Fruit fly (Drosophila melanogaster): Measurements from ENCODE around the gene Flacc.

Gene Flacc

dm6 chrX:18920642-18921355, 27.4 kb upstream of the Flacc start (continued):
- TF ChIP-seq CG18476 (GFP tag; optimal IDR thresholded peaks at IDR 0.05) (no peak), schlank (tag; optimal IDR thresholded peaks at IDR 0.05) (no peak), CHES-1-like (GFP tag; optimal IDR thresholded peaks at IDR 0.05) (no peak), rib (GFP tag; IDR thresholded peaks at IDR 0.05) (no peak), eyg (GFP tag; optimal IDR thresholded peaks at IDR 0.05) (no peak), Nf-YC (tag; optimal IDR thresholded peaks at IDR 0.05) (no peak), Rx (GFP tag; IDR thresholded peaks at IDR 0.05) (no peak), CG7745 (tag; optimal IDR thresholded peaks at IDR 0.05) (no peak), Bdp1 (GFP tag; optimal IDR thresholded peaks at IDR 0.05) (no peak), tio (GFP tag; optimal IDR thresholded peaks at IDR 0.05) (no peak), CG4617 (GFP tag; optimal IDR thresholded peaks at IDR 0.05; ENCODE audit: borderline replicate concordance) (no peak), CG12744 (GFP tag; optimal IDR thresholded peaks at IDR 0.05) (no peak), Ssrp (tag; optimal IDR thresholded peaks at IDR 0.05) (peak; percentile 66), Dip3 (GFP tag; optimal IDR thresholded peaks at IDR 0.05) (no peak), CG34376 (GFP tag; optimal IDR thresholded peaks at IDR 0.05) (no peak), chinmo (GFP tag; IDR thresholded peaks at IDR 0.05; ENCODE audit: partially characterized antibody) (no peak), Ets97D (GFP tag; optimal IDR thresholded peaks at IDR 0.05) (no peak), esg (GFP tag; conservative IDR thresholded peaks at IDR 0.05) (no peak; the same call in 1 of the 2 replicates), gcm2 (GFP tag; optimal IDR thresholded peaks at IDR 0.05) (no peak), sqz (GFP tag; optimal IDR thresholded peaks at IDR 0.05) (no peak), sens-2 (GFP tag; IDR thresholded peaks at IDR 0.05) (0 out of 2 replicates have a peak, but pooled peaks have one; percentile 24), scrt (GFP tag; optimal IDR thresholded peaks at IDR 0.05) (no peak), luna (GFP tag; optimal IDR thresholded peaks at IDR 0.05) (no peak), CrebB (tag; optimal IDR thresholded peaks at IDR 0.05) (no peak), Awh (GFP tag; IDR thresholded peaks at IDR 0.05) (peak; percentile 38; the same call in 1 of the 2 replicates), Atf3 (GFP tag; optimal IDR thresholded peaks at IDR 0.05) (peak; percentile 6), trem (tag; optimal IDR thresholded peaks at IDR 0.05) (peak; percentile 14), CG8359 (GFP tag; optimal IDR thresholded peaks at IDR 0.05; ENCODE audit: borderline replicate concordance) (peak; percentile 41), aop (GFP tag; IDR thresholded peaks at IDR 0.05) (no peak), shn (GFP tag; optimal IDR thresholded peaks at IDR 0.05) (peak; percentile 12), fd3F (GFP tag; optimal IDR thresholded peaks at IDR 0.05) (no peak), CG17612 (GFP tag; IDR thresholded peaks at IDR 0.05) (no peak), CG6272 (GFP tag; IDR thresholded peaks at IDR 0.05) (no peak), sisA (GFP tag; IDR thresholded peaks at IDR 0.05) (peak; percentile 54), jing (GFP tag; optimal IDR thresholded peaks at IDR 0.05) (peak; percentile 32), CG9817 (tag; optimal IDR thresholded peaks at IDR 0.05) (no peak), CG14860 (GFP tag; IDR thresholded peaks at IDR 0.05; ENCODE audit: partially characterized antibody) (no peak), chm (GFP tag; IDR thresholded peaks at IDR 0.05) (no peak), pzg (GFP tag; optimal IDR thresholded peaks at IDR 0.05) (no peak), ind (GFP tag; optimal IDR thresholded peaks at IDR 0.05) (no peak), wek (GFP tag; optimal IDR thresholded peaks at IDR 0.05) (no peak), eve (GFP tag; optimal IDR thresholded peaks at IDR 0.05) (peak in 1 of 2 experiments; percentile 78), tx (GFP tag; optimal IDR thresholded peaks at IDR 0.05) (no peak), CG10979 (tag; optimal IDR thresholded peaks at IDR 0.05) (peak; percentile 68), ttk (GFP tag; IDR thresholded peaks at IDR 0.05) (no peak), exex (tag; optimal IDR thresholded peaks at IDR 0.05) (no peak), ewg (GFP tag; optimal IDR thresholded peaks at IDR 0.05) (peak; percentile 35), CG2875 (GFP tag; optimal IDR thresholded peaks at IDR 0.05) (peak; percentile 37), CG1792 (GFP tag; optimal IDR thresholded peaks at IDR 0.05) (no peak), Bgb (GFP tag; IDR thresholded peaks at IDR 0.05; ENCODE audit: partially characterized antibody) (no peak)
